Worm (Caenorhabditis elegans) whole organism, mixed stage, embryonic: Measurements from ENCODE around the gene srw-107.

Experiments used
- M03D4.4 ChIP-seq: sonication (generic microtip); optimal IDR thresholded peaks from 2 replicates; lab custom pipeline; 2017; ENCODE audit warnings: mild to moderate bottlenecking, missing genetic modification characterization, missing compliant biosample characterization
- bed-3 ChIP-seq: fragments of 200-800 bp; sonication (Bioruptor generic); optimal IDR thresholded peaks from 3 replicates; lab custom pipeline; 2018; ENCODE audit warnings: mild to moderate bottlenecking, missing genetic modification characterization, moderate library complexity, missing compliant biosample characterization
- blmp-1 ChIP-seq: fragments of 150-350 bp; optimal IDR thresholded peaks from 2 replicates; lab custom pipeline; 2014; ENCODE audit warnings: missing biosample characterization, missing genetic modification characterization
- ceh-39 ChIP-seq: fragments of 150-350 bp; optimal IDR thresholded peaks from 2 replicates; lab custom pipeline; 2014; ENCODE audit warnings: missing biosample characterization, missing genetic modification characterization
- ceh-43 ChIP-seq: fragments of 200-800 bp; sonication (Bioruptor generic); optimal IDR thresholded peaks from 2 replicates; lab custom pipeline; 2018; ENCODE audit warnings: mild to moderate bottlenecking, missing genetic modification characterization, moderate library complexity, missing compliant biosample characterization
- ceh-83 ChIP-seq: fragments of 200-800 bp; sonication (Bioruptor generic); optimal IDR thresholded peaks from 2 replicates; lab custom pipeline; 2018; ENCODE audit warnings: mild to moderate bottlenecking, missing genetic modification characterization, missing compliant biosample characterization
- cnd-1 ChIP-seq: fragments of 200-800 bp; sonication (Bioruptor generic); optimal IDR thresholded peaks from 2 replicates; lab custom pipeline; 2018; ENCODE audit warnings: mild to moderate bottlenecking, missing genetic modification characterization, missing compliant biosample characterization
- elt-1 ChIP-seq: sonication (generic microtip); optimal IDR thresholded peaks from 2 replicates; lab custom pipeline; 2017; ENCODE audit warnings: missing genetic modification characterization, mild to moderate bottlenecking, missing compliant biosample characterization, antibody characterized with exemption, moderate library complexity, borderline replicate concordance; ENCODE audit not compliant: insufficient read depth
- elt-3 ChIP-seq: fragments of 150-350 bp; optimal IDR thresholded peaks from 2 replicates; lab custom pipeline; 2014; ENCODE audit warnings: missing biosample characterization, missing genetic modification characterization
- ham-2 ChIP-seq: fragments of 200-800 bp; sonication (Bioruptor generic); optimal IDR thresholded peaks from 2 replicates; lab custom pipeline; 2018; ENCODE audit warnings: mild to moderate bottlenecking, missing genetic modification characterization, missing compliant biosample characterization
- hlh-1 ChIP-seq: fragments of 150-350 bp; optimal IDR thresholded peaks from 2 replicates; lab custom pipeline; 2014; ENCODE audit warnings: missing biosample characterization, missing genetic modification reagents, missing genetic modification characterization
- lin-13 ChIP-seq: fragments of 150-350 bp; optimal IDR thresholded peaks from 2 replicates; lab custom pipeline; 2014; ENCODE audit warnings: missing biosample characterization, missing genetic modification characterization
- lin-32 ChIP-seq: fragments of 200-800 bp; sonication (Bioruptor generic); optimal IDR thresholded peaks from 2 replicates; lab custom pipeline; 2018; ENCODE audit warnings: mild to moderate bottlenecking, missing genetic modification characterization, missing compliant biosample characterization
- lsy-2 ChIP-seq: fragments of 150-350 bp; optimal IDR thresholded peaks from 2 replicates; lab custom pipeline; 2014; ENCODE audit warnings: missing biosample characterization, missing genetic modification characterization
- mep-1 ChIP-seq: fragments of 150-350 bp; optimal IDR thresholded peaks from 2 replicates; lab custom pipeline; 2017; ENCODE audit warnings: missing biosample characterization, missing genetic modification reagents, missing genetic modification characterization, inconsistent platforms
- mls-2 ChIP-seq: sonication (generic microtip); optimal IDR thresholded peaks from 2 replicates; lab custom pipeline; 2016; ENCODE audit warnings: mild to moderate bottlenecking, missing genetic modification characterization, moderate library complexity, missing compliant biosample characterization
- nhr-12 ChIP-seq: fragments of 150-350 bp; optimal IDR thresholded peaks from 2 replicates; lab custom pipeline; 2014; ENCODE audit warnings: missing biosample characterization, missing genetic modification characterization
- nhr-2 ChIP-seq: fragments of 150-350 bp; optimal IDR thresholded peaks from 2 replicates; lab custom pipeline; 2014; ENCODE audit warnings: missing biosample characterization, missing genetic modification characterization
- nhr-237 ChIP-seq: fragments of 150-350 bp; optimal IDR thresholded peaks from 2 replicates; lab custom pipeline; 2014; ENCODE audit warnings: missing biosample characterization, missing genetic modification characterization
- nhr-28 ChIP-seq: fragments of 150-350 bp; optimal IDR thresholded peaks from 2 replicates; lab custom pipeline; 2014; ENCODE audit warnings: missing biosample characterization, missing genetic modification characterization
- pha-4 ChIP-seq: fragments of 150-350 bp; optimal IDR thresholded peaks from 2 replicates; lab custom pipeline; 2018; ENCODE audit warnings: missing biosample characterization, missing genetic modification reagents, missing genetic modification characterization
- sem-2 ChIP-seq: fragments of 200-800 bp; sonication (Bioruptor generic); optimal IDR thresholded peaks from 2 replicates; lab custom pipeline; 2018; ENCODE audit warnings: mild to moderate bottlenecking, missing genetic modification characterization, missing compliant biosample characterization
- snpc-4 ChIP-seq: fragments of 150-350 bp; optimal IDR thresholded peaks from 2 replicates; lab custom pipeline; 2014; ENCODE audit warnings: missing biosample characterization, missing genetic modification characterization
- sptf-1 ChIP-seq: sonication (generic microtip); optimal IDR thresholded peaks from 2 replicates; lab custom pipeline; 2017; ENCODE audit warnings: mild to moderate bottlenecking, missing genetic modification characterization, moderate library complexity, missing compliant biosample characterization
- tbx-8 ChIP-seq: fragments of 200-800 bp; sonication (Bioruptor generic); optimal IDR thresholded peaks from 2 replicates; lab custom pipeline; 2018; ENCODE audit warnings: mild to moderate bottlenecking, missing genetic modification characterization, moderate library complexity, missing compliant biosample characterization
- unc-120 ChIP-seq: sonication (generic microtip); optimal IDR thresholded peaks from 2 replicates; lab custom pipeline; 2017; ENCODE audit warnings: missing genetic modification characterization, missing compliant biosample characterization; ENCODE audit not compliant: poor library complexity, severe bottlenecking
- unc-39 ChIP-seq: fragments of 150-350 bp; optimal IDR thresholded peaks from 2 replicates; lab custom pipeline; 2014; ENCODE audit warnings: missing biosample characterization, missing genetic modification characterization
- unc-62 ChIP-seq: fragments of 150-350 bp; optimal IDR thresholded peaks from 2 replicates; lab custom pipeline; 2014; ENCODE audit warnings: missing biosample characterization, missing genetic modification reagents, missing genetic modification characterization
- ztf-11 ChIP-seq: fragments of 150-350 bp; optimal IDR thresholded peaks from 2 replicates; lab custom pipeline; 2014; ENCODE audit warnings: missing biosample characterization, missing genetic modification characterization

Gene srw-107

DNA sequence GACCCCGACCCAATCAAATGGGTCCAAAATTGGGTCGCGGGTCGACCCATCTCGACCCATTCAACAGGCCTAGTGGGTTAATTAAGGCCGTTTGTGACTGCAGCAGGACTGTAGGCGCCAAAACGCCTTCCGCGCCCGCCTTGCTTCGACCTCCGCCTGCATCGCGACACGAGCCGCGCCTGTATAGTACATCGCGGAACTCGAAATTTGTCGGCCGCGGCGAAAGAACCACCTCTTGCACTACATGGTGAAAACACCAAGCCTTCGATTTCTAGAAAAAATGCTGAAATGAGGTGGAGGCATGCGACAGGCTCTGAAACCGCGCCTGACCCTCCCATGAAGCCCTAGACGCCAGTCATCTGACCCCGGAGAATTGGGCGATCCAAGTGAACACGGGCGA lies 33.4 kb downstream of the srw-107 start:
- TF ChIP-seq lsy-2 (tag; lab: Kevin White, UChicago) = no peak
- no peak for TF ChIP-seq nhr-12 (tag; lab: Kevin White, UChicago)
- no peak for TF ChIP-seq bed-3 (GFP tag; lab: Kevin White, UChicago)
- TF ChIP-seq cnd-1 (tag; lab: Kevin White, UChicago) = no peak
- no peak for TF ChIP-seq sptf-1 (tag; lab: Kevin White, UChicago)

DNA sequence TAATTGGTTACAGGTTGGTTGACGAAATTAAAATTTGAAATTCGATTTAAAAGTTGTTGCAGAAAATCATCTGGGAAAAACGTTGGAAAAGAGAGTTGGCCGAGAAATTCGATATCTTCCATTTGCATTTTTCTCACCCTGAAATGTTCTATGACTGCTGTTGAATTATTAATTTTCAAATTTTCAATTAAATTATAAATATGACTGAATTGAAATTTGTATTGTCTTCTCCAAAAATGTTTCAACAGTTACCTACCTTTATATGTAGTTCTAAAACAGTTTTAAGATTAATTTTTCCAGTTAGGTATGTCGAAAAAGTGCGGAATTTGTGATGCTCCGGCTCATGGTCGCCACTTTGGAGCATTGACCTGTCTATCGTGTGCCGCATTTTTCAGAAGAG lies 34.7 kb downstream of the srw-107 start, which contains the start of gene nhr-211:
Gene nhr-211, plus strand, starts transcription at position 301 of the 400 bp plus-strand sequence.
- TF ChIP-seq nhr-2 (tag; lab: Kevin White, UChicago) = no peak
- no peak for TF ChIP-seq ztf-11 (tag; lab: Kevin White, UChicago)
- TF ChIP-seq elt-3 (tag; lab: Kevin White, UChicago) = no peak
- TF ChIP-seq ceh-39 (tag; lab: Kevin White, UChicago) = no peak
- TF ChIP-seq snpc-4 (tag; lab: Kevin White, UChicago) = no peak
- no peak for TF ChIP-seq ceh-83
- TF ChIP-seq tbx-8 = no peak
- no peak for TF ChIP-seq unc-62 (GFP tag; lab: Kevin White, UChicago)
- no peak for TF ChIP-seq M03D4.4
- TF ChIP-seq unc-120 (tag; lab: Kevin White, UChicago) = no peak
- no peak for TF ChIP-seq elt-1 (tag; lab: Kevin White, UChicago)
- TF ChIP-seq lin-32 (GFP tag; lab: Kevin White, UChicago) = no peak
- no peak for TF ChIP-seq pha-4 (tag; lab: Kevin White, UChicago)
- no peak for TF ChIP-seq lin-13 (tag; lab: Kevin White, UChicago)
- no peak for TF ChIP-seq mls-2 (tag; lab: Kevin White, UChicago)
- TF ChIP-seq nhr-237 (tag; lab: Kevin White, UChicago) = no peak
- TF ChIP-seq unc-39 = no peak
- TF ChIP-seq hlh-1 (tag; lab: Kevin White, UChicago) = no peak

DNA sequence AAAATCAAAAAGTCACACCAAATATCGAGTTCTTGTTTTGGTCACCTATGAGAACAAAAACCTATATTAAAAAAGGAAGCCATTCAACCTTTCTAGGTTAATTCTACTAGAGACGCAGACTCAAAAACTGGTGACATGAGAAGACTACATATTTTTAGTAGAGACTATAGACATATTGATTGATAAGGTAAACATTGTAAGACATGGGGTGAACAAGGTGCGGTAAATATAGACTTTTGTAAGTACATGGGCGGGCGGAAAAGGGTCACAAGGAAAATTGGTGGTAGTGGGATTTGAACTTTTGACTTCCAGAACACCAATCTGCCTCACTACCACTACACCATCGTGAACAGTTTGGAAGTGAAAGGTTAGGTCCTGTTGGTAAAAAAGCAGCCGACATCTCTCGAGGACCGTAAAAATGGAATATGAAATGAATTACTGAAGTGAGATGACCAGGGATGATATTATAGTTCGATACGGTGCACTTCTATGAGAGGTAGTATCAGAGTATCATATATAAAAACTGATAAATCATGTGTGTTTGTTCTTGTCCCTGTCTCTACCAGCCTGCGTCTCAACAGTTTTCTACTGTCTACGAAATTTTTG lies 37.0 kb downstream of the srw-107 start, which contains the start of gene nhr-212:
Gene nhr-212, plus strand, starts transcription at position 573 of the 606 bp plus-strand sequence.
- TF ChIP-seq sem-2 (GFP tag; lab: Kevin White, UChicago) = no peak
- TF ChIP-seq tbx-8 = no peak
- TF ChIP-seq pha-4 (tag; lab: Kevin White, UChicago) = peak; percentile 6

DNA sequence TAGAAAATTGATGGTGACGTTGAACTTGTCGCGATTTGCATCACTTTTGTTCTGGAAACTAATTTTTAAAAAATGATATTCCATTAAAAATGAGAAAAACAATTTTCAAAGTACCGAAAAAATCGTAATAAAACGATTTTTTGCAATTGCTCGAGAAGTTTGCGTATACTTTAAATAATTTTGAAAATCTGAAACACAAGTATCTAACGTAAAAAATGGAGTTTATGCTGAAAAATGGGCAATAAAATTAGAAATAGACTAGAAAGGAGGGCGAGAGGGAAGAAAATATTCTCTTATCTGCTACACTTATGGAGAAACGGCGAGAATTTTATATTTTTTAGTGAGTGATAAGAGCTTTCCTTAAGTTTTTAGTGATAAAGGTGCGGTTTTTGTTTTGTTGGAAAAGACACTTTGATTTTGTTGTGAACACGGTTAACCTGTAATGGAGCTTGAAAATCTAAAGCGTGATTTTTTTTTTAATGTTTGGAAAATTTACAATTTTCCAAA lies 38.1 kb downstream of the srw-107 start, which contains the start of gene nhr-130:
Gene nhr-130, minus strand, starts transcription at position 51 of the 507 bp plus-strand sequence.
- TF ChIP-seq ceh-43 (GFP tag; lab: Kevin White, UChicago) = no peak
- no peak for TF ChIP-seq sptf-1 (tag; lab: Kevin White, UChicago)
- TF ChIP-seq ztf-11 (tag; lab: Kevin White, UChicago) = no peak
- TF ChIP-seq pha-4 (tag; lab: Kevin White, UChicago) = no peak
- no peak for TF ChIP-seq nhr-28 (tag; lab: Kevin White, UChicago)
- TF ChIP-seq blmp-1 (tag; lab: Kevin White, UChicago) = no peak
- no peak for TF ChIP-seq ham-2 (GFP tag; lab: Kevin White, UChicago)
- TF ChIP-seq nhr-2 (tag; lab: Kevin White, UChicago) = no peak
- TF ChIP-seq nhr-237 (tag; lab: Kevin White, UChicago) = no peak
- no peak for TF ChIP-seq mep-1 (tag; lab: Kevin White, UChicago)
- TF ChIP-seq elt-3 (tag; lab: Kevin White, UChicago) = no peak
- no peak for TF ChIP-seq ceh-83
- no peak for TF ChIP-seq bed-3 (GFP tag; lab: Kevin White, UChicago)
- TF ChIP-seq sem-2 (GFP tag; lab: Kevin White, UChicago) = no peak
- no peak for TF ChIP-seq lin-13 (tag; lab: Kevin White, UChicago)

DNA sequence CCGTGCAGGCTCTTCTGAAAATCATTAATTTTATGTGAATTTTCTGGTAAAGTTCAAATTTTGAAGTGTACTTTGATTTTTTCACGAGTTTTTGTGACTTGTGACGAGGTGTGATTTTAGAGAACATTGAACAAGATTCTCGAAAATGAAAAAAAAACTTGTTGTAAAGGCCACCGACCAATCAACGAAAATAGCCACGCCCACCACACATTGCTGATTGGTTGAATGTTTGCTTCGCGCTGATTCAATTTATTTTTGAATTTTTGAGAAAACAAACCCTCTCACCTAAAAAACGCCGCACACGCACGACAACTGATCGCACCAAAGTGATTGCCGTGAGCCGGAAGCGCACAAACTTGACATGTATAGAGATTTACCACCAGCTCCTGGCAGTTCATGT lies 38.6 kb downstream of the srw-107 start:
- TF ChIP-seq hlh-1 (tag; lab: Kevin White, UChicago) (no peak), ham-2 (GFP tag; lab: Kevin White, UChicago) (no peak), ceh-39 (tag; lab: Kevin White, UChicago) (no peak), elt-1 (tag; lab: Kevin White, UChicago) (no peak)
- TF ChIP-seq, all 35 proteins: peak for 0
